Fruit fly (Drosophila melanogaster) Kc167 (cell line): Measurements from ENCODE around the gene CG1965.

Experiments used
- Myc ChIP-seq: fragments of >200 bp; optimal IDR thresholded peaks from 2 replicates; lab custom pipeline; 2017; ENCODE audit warnings: missing external identifiers
- Sin3A ChIP-seq: fragments of >200 bp; optimal IDR thresholded peaks from 2 replicates; lab custom pipeline; 2018; ENCODE audit warnings: missing external identifiers
- h ChIP-seq: fragments of >200 bp; optimal IDR thresholded peaks from 3 replicates; lab custom pipeline; 2018; ENCODE audit warnings: missing external identifiers
- insv ChIP-seq: fragments of >200 bp; optimal IDR thresholded peaks from 3 replicates; lab custom pipeline; 2018; ENCODE audit warnings: missing external identifiers
- psq ChIP-seq: fragments of >200 bp; optimal IDR thresholded peaks from 2 replicates; lab custom pipeline; 2017; ENCODE audit warnings: missing external identifiers
- ttk ChIP-seq: sonication (Bioruptor generic); optimal IDR thresholded peaks from 2 replicates; lab custom pipeline; 2017; ENCODE audit warnings: missing external identifiers

The CG1965 gene

dm6 chr3R:7067092-7067491 is at the start of gene CG1965, which contains the start of gene CG1105:
TSS of gene CG1965 (plus strand) at chr3R:7067401.
TSS of gene CG1105 (minus strand) at chr3R:7067136.
- no peak for TF ChIP-seq psq
- TF ChIP-seq h (lab: Kevin White, UChicago): no peak
- no peak for TF ChIP-seq Myc
- TF ChIP-seq ttk (lab: Kevin White, UChicago): no peak
- no peak for TF ChIP-seq Sin3A
- no peak for TF ChIP-seq insv (lab: Kevin White, UChicago)

- no peak for TF ChIP-seq psq
- no peak for TF ChIP-seq ttk (lab: Kevin White, UChicago)
- no peak for TF ChIP-seq h (lab: Kevin White, UChicago)
- TF ChIP-seq insv (lab: Kevin White, UChicago): no peak
- TF ChIP-seq Myc: no peak
- no peak for TF ChIP-seq Sin3A
Observed at dm6 chr3R:7024574-7024973, 42.6 kb upstream of the CG1965 start.

- no peak for TF ChIP-seq h (lab: Kevin White, UChicago)
- no peak for TF ChIP-seq Sin3A
- TF ChIP-seq psq: no peak
- no peak for TF ChIP-seq ttk (lab: Kevin White, UChicago)
- no peak for TF ChIP-seq Myc
- no peak for TF ChIP-seq insv (lab: Kevin White, UChicago)
Observed at dm6 chr3R:7025241-7025640, 42.0 kb upstream of the CG1965 start.

- TF ChIP-seq psq: no peak
- TF ChIP-seq Sin3A: no peak
- no peak for TF ChIP-seq ttk (lab: Kevin White, UChicago)
- TF ChIP-seq insv (lab: Kevin White, UChicago): no peak
- no peak for TF ChIP-seq h (lab: Kevin White, UChicago)
- TF ChIP-seq Myc: no peak
Observed at dm6 chr3R:7028554-7028953, 38.6 kb upstream of the CG1965 start.

dm6 chr3R:7029434-7029833 is 37.8 kb upstream of the CG1965 start:
- TF ChIP-seq Sin3A (no peak), Myc (no peak), insv (lab: Kevin White, UChicago) (no peak), h (lab: Kevin White, UChicago) (no peak), psq (no peak), ttk (lab: Kevin White, UChicago) (no peak)

dm6 chr3R:7031553-7031952 is 35.6 kb upstream of the CG1965 start:
- TF ChIP-seq insv (lab: Kevin White, UChicago): no peak
- TF ChIP-seq psq: no peak
- no peak for TF ChIP-seq h (lab: Kevin White, UChicago)
- TF ChIP-seq Sin3A: no peak
- TF ChIP-seq ttk (lab: Kevin White, UChicago): no peak
- no peak for TF ChIP-seq Myc

dm6 chr3R:7033707-7034106 is 33.5 kb upstream of the CG1965 start:
- TF ChIP-seq Myc (no peak), ttk (lab: Kevin White, UChicago) (no peak)

dm6 chr3R:7034440-7034839 is 32.8 kb upstream of the CG1965 start:
- TF ChIP-seq ttk (lab: Kevin White, UChicago): no peak
- no peak for TF ChIP-seq psq
- TF ChIP-seq h (lab: Kevin White, UChicago): no peak
- TF ChIP-seq Sin3A: no peak
- TF ChIP-seq Myc: no peak
- TF ChIP-seq insv (lab: Kevin White, UChicago): no peak

dm6 chr3R:7035703-7036266 is 31.4 kb upstream of the CG1965 start:
- TF ChIP-seq insv (lab: Kevin White, UChicago): no peak
- no peak for TF ChIP-seq ttk (lab: Kevin White, UChicago)
- TF ChIP-seq h (lab: Kevin White, UChicago): no peak
- no peak for TF ChIP-seq psq
- no peak for TF ChIP-seq Myc

dm6 chr3R:7037250-7037802 is 29.9 kb upstream of the CG1965 start:
- TF ChIP-seq insv (lab: Kevin White, UChicago): no peak
- TF ChIP-seq psq: no peak
- no peak for TF ChIP-seq Myc
- TF ChIP-seq h (lab: Kevin White, UChicago): no peak
- no peak for TF ChIP-seq ttk (lab: Kevin White, UChicago)
- no peak for TF ChIP-seq Sin3A

dm6 chr3R:7040894-7041293 is 26.3 kb upstream of the CG1965 start:
- no peak for TF ChIP-seq h (lab: Kevin White, UChicago)
- no peak for TF ChIP-seq psq
- no peak for TF ChIP-seq Sin3A
- no peak for TF ChIP-seq Myc
- no peak for TF ChIP-seq ttk (lab: Kevin White, UChicago)
- TF ChIP-seq insv (lab: Kevin White, UChicago): no peak

dm6 chr3R:7044016-7044415 is 23.2 kb upstream of the CG1965 start:
- TF ChIP-seq psq: no peak
- no peak for TF ChIP-seq ttk (lab: Kevin White, UChicago)
- TF ChIP-seq insv (lab: Kevin White, UChicago): no peak
- no peak for TF ChIP-seq Myc
- no peak for TF ChIP-seq Sin3A
- TF ChIP-seq h (lab: Kevin White, UChicago): no peak

- TF ChIP-seq psq: no peak
- TF ChIP-seq Myc: no peak
- TF ChIP-seq Sin3A: no peak
- no peak for TF ChIP-seq insv (lab: Kevin White, UChicago)
- no peak for TF ChIP-seq ttk (lab: Kevin White, UChicago)
- no peak for TF ChIP-seq h (lab: Kevin White, UChicago)
Observed at dm6 chr3R:7052242-7052641, 15.0 kb upstream of the CG1965 start, which contains the start of gene Sodh1. TSS of gene Sodh1 (plus strand) at chr3R:7052335.
